Fruit fly (Drosophila melanogaster): ENCODE results near the gene CG2656.

DNA sequence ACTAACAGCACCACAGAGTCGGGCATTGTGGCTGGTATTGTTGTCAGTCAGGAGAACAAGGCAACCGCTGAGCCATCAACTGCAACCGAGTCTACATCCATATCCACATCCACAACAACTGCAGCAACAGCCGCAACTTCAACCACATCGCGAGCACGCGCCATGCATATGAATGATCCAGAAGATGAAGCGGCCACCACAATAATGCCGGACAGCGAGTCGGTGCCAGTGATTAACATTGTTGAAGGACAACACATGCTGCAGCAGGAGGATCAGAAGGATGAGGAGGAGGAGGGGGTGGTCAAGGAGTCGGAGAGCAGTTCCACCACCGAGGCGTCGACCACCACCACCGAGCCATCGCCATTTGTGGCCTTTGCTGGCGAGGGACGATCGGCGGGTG is 30.2 kb downstream of the CG2656 start:
- TF ChIP-seq CG1620 (GFP tag; optimal IDR thresholded peaks at IDR 0.05) (no peak), CG33017 (tag; optimal IDR thresholded peaks at IDR 0.05) (no peak), kay (GFP tag; ENCODE audit: borderline replicate concordance) (no peak)

Measured in whole organism, adult.